Worm (Caenorhabditis elegans): ENCODE results near the gene T05A12.4.

T05A12.4 gene

ce11 chrIV:6919318-6919717, 31.6 kb downstream of the T05A12.4 start, which contains the start of gene ruvb-2:
Gene ruvb-2 (minus strand): TSS chrIV:6919406.
- TF ChIP-seq pha-4 (tag; optimal IDR thresholded peaks at IDR 0.05) (peak; percentile 49), bed-1 (GFP tag; IDR thresholded peaks at IDR 0.05) (no peak), F23B12.7 (tag; optimal IDR thresholded peaks at IDR 0.05; ENCODE audit: insufficient read depth) (peak; percentile 71), sdz-38 (tag; optimal IDR thresholded peaks at IDR 0.05) (no peak), xnd-1 (tag; optimal IDR thresholded peaks at IDR 0.05) (peak; percentile 23), ceh-91 (GFP tag; IDR thresholded peaks at IDR 0.05) (peak; percentile 36), efl-1 (GFP tag; optimal IDR thresholded peaks at IDR 0.05) (peak; percentile 58), ekl-4 (GFP tag; IDR thresholded peaks at IDR 0.05) (peak; percentile 54; the same call in 1 of the 2 replicates), lin-40 (tag; optimal IDR thresholded peaks at IDR 0.05) (no peak), pbrm-1 (GFP tag; IDR thresholded peaks at IDR 0.05) (peak; percentile 70; the same call in 1 of the 2 replicates), hmg-20 (GFP tag; IDR thresholded peaks at IDR 0.05) (no peak), ccch-3 (GFP tag; optimal IDR thresholded peaks at IDR 0.05) (no peak), let-526 (GFP tag; IDR thresholded peaks at IDR 0.05) (no peak), ztf-26 (tag; optimal IDR thresholded peaks at IDR 0.05) (peak; percentile 17), attf-5 (GFP tag; optimal IDR thresholded peaks at IDR 0.05) (peak; percentile 97), rcor-1 (GFP tag; IDR thresholded peaks at IDR 0.05) (peak; percentile 72), mel-28 (tag; optimal IDR thresholded peaks at IDR 0.05; ENCODE audit: borderline replicate concordance) (no peak), F33H1.4 (GFP tag; IDR thresholded peaks at IDR 0.05) (peak; percentile 77), nhr-120 (GFP tag; IDR thresholded peaks at IDR 0.05) (no peak), ztf-18 (tag; optimal IDR thresholded peaks at IDR 0.05) (peak; percentile 97), Y56A3A.18 (GFP tag; IDR thresholded peaks at IDR 0.05) (0 out of 2 replicates have a peak, but pooled peaks have one; percentile 22), snpc-3.4 (tag; optimal IDR thresholded peaks at IDR 0.05) (peak; percentile 63), lsl-1 (GFP tag; optimal IDR thresholded peaks at IDR 0.05) (peak; percentile 65), hsf-1 (GFP tag; IDR thresholded peaks at IDR 0.05) (no peak), tbx-9 (tag; optimal IDR thresholded peaks at IDR 0.05; ENCODE audit: borderline replicate concordance) (no peak), Y67H2A.10 (GFP tag; conservative IDR thresholded peaks at IDR 0.05) (no peak), Y95B8A.8 (GFP tag; IDR thresholded peaks at IDR 0.05) (0 out of 2 replicates have a peak, but pooled peaks have one; percentile 35), hmg-1.2 (GFP tag; IDR thresholded peaks at IDR 0.05) (peak; percentile 57), tlf-1 (GFP tag; optimal IDR thresholded peaks at IDR 0.05) (peak; percentile 53), ama-1 (optimal IDR thresholded peaks at IDR 0.05) (no peak), ama-1 (GFP tag; optimal IDR thresholded peaks at IDR 0.05) (no peak), nhr-179 (tag; optimal IDR thresholded peaks at IDR 0.05) (no peak), snpc-1.3 (tag; optimal IDR thresholded peaks at IDR 0.05; ENCODE audit: insufficient read depth) (peak; percentile 56), attf-6 (GFP tag; IDR thresholded peaks at IDR 0.05) (0 out of 2 replicates have a peak, but pooled peaks have one; percentile 19), D2030.7 (GFP tag; IDR thresholded peaks at IDR 0.05) (peak; percentile 51; the same call in 1 of the 2 replicates), snpc-4 (GFP tag; optimal IDR thresholded peaks at IDR 0.05) (peak; percentile 74), snpc-4 (tag; optimal IDR thresholded peaks at IDR 0.05) (peak; percentile 79 to 91 (median 86)), ceh-79 (tag; optimal IDR thresholded peaks at IDR 0.05) (no peak), sptf-2 (GFP tag; optimal IDR thresholded peaks at IDR 0.05) (no peak), ceh-100 (GFP tag; IDR thresholded peaks at IDR 0.05) (peak; percentile 26; the same call in 1 of the 2 replicates), lir-1 (GFP tag; conservative IDR thresholded peaks at IDR 0.05) (0 out of 2 replicates have a peak, but pooled peaks have one; percentile 31), dpl-1 (GFP tag; optimal IDR thresholded peaks at IDR 0.05) (peak; percentile 69), die-1 (tag; optimal IDR thresholded peaks at IDR 0.05) (no peak), mxl-1 (tag; optimal IDR thresholded peaks at IDR 0.05) (no peak), ztf-25 (GFP tag; IDR thresholded peaks at IDR 0.05) (no peak), aptf-2 (GFP tag; conservative IDR thresholded peaks at IDR 0.05) (no peak), mes-4 (tag; optimal IDR thresholded peaks at IDR 0.05) (no peak), madf-8 (GFP tag; conservative IDR thresholded peaks at IDR 0.05) (no peak; the same call in 1 of the 2 replicates), Y53G8AR.9 (GFP tag; conservative IDR thresholded peaks at IDR 0.05) (peak; percentile 62)

Data from whole organism, young adult.